Worm (Caenorhabditis elegans) whole organism, L4 larva: ENCODE results near the gene memo-1.

Source experiments
- F37D6.2 ChIP-seq: sonication (generic microtip); optimal IDR thresholded peaks from 2 replicates; lab custom pipeline; 2016; ENCODE audit warnings: mild to moderate bottlenecking, missing genetic modification characterization, missing compliant biosample characterization
- F49E8.2 ChIP-seq: sonication (generic microtip); optimal IDR thresholded peaks from 2 replicates; lab custom pipeline; 2016; ENCODE audit warnings: missing compliant biosample characterization, mild to moderate bottlenecking, missing genetic modification characterization, borderline replicate concordance
- T20F7.1 ChIP-seq: fragments of 200-800 bp; sonication (Bioruptor generic); optimal IDR thresholded peaks from 2 replicates; lab custom pipeline; 2018; ENCODE audit warnings: mild to moderate bottlenecking, missing genetic modification characterization, missing compliant biosample characterization
- Y105C5A.15 ChIP-seq: fragments of 200-800 bp; sonication (Bioruptor generic); IDR thresholded peaks from 2 replicates; pipeline ENCODE4 v1.3.6; 2022; ENCODE audit warnings: missing genetic modification characterization, missing compliant biosample characterization
- Y5F2A.4 ChIP-seq: fragments of 200-800 bp; sonication (Bioruptor generic); optimal IDR thresholded peaks from 2 replicates; lab custom pipeline; 2018; ENCODE audit warnings: mild to moderate bottlenecking, missing genetic modification characterization, missing compliant biosample characterization
- aly-2 ChIP-seq: sonication (generic microtip); optimal IDR thresholded peaks from 2 replicates; lab custom pipeline; 2018; ENCODE audit warnings: missing biosample characterization, missing genetic modification characterization
- ceh-20 ChIP-seq: fragments of 200-800 bp; sonication (Bioruptor generic); IDR thresholded peaks from 2 replicates; pipeline ENCODE4 v1.3.6; 2022; ENCODE audit warnings: missing genetic modification reagents, missing genetic modification characterization, missing compliant biosample characterization
- ceh-28 ChIP-seq: fragments of 150-350 bp; optimal IDR thresholded peaks from 2 replicates; lab custom pipeline; 2014; ENCODE audit warnings: missing biosample characterization, missing genetic modification reagents, missing genetic modification characterization
- ceh-32 ChIP-seq: sonication (generic microtip); optimal IDR thresholded peaks from 2 replicates; lab custom pipeline; 2016; ENCODE audit warnings: mild to moderate bottlenecking, missing genetic modification characterization, missing compliant biosample characterization; ENCODE audit not compliant: poor library complexity
- ceh-44 ChIP-seq: fragments of 200-800 bp; sonication (Bioruptor generic); IDR thresholded peaks from 2 replicates; pipeline ENCODE4 v1.3.6; 2022; ENCODE audit warnings: missing genetic modification reagents, missing genetic modification characterization, missing compliant biosample characterization
- ceh-62 ChIP-seq: sonication (generic microtip); optimal IDR thresholded peaks from 2 replicates; lab custom pipeline; 2017; ENCODE audit warnings: missing biosample characterization, missing genetic modification characterization
- ctbp-1 ChIP-seq: fragments of 200-800 bp; sonication (Bioruptor generic); IDR thresholded peaks from 2 replicates; pipeline ENCODE4 v1.3.6; 2022; ENCODE audit warnings: missing genetic modification reagents, missing genetic modification characterization, missing compliant biosample characterization
- daf-12 ChIP-seq: fragments of 150-350 bp; optimal IDR thresholded peaks from 2 replicates; lab custom pipeline; 2014; ENCODE audit warnings: missing biosample characterization, missing genetic modification reagents, missing genetic modification characterization
- daf-16 ChIP-seq, 3 experiments: sonication (generic microtip); optimal IDR thresholded peaks; 2 replicates each; lab custom pipeline; 2016 to 2017; ENCODE audit warnings: missing genetic modification characterization in 3 of 3, missing genetic modification reagents in 3 of 3, mild to moderate bottlenecking in 2 of 3, missing compliant biosample characterization in 2 of 3, missing biosample characterization in 1 of 3, moderate library complexity in 1 of 3
- daf-8 ChIP-seq: fragments of 200-800 bp; sonication (Bioruptor generic); IDR thresholded peaks from 2 replicates; pipeline ENCODE4 v1.3.6; 2022; ENCODE audit warnings: missing genetic modification characterization, missing compliant biosample characterization
- duxl-1 ChIP-seq: sonication (generic microtip); optimal IDR thresholded peaks from 2 replicates; lab custom pipeline; 2016; ENCODE audit warnings: mild to moderate bottlenecking, missing genetic modification characterization, moderate library complexity, missing compliant biosample characterization; ENCODE audit not compliant: poor library complexity
- egl-27 ChIP-seq: sonication (generic microtip); optimal IDR thresholded peaks from 3 replicates; lab custom pipeline; 2017; ENCODE audit warnings: missing biosample characterization, missing genetic modification reagents, missing genetic modification characterization
- egl-43 ChIP-seq: fragments of 200-800 bp; sonication (Bioruptor generic); IDR thresholded peaks from 2 replicates; pipeline ENCODE4 v1.3.6; 2022; ENCODE audit warnings: missing genetic modification reagents, missing genetic modification characterization, missing compliant biosample characterization
- fkh-10 ChIP-seq: fragments of 150-350 bp; optimal IDR thresholded peaks from 2 replicates; lab custom pipeline; 2014; ENCODE audit warnings: missing biosample characterization, missing genetic modification reagents, missing genetic modification characterization
- gei-8 ChIP-seq: fragments of 200-800 bp; sonication (Bioruptor generic); optimal IDR thresholded peaks from 2 replicates; lab custom pipeline; 2018; ENCODE audit warnings: mild to moderate bottlenecking, missing genetic modification characterization, missing compliant biosample characterization
- hif-1 ChIP-seq, 2 experiments: sonication (generic microtip); optimal IDR thresholded peaks; 2 replicates each; lab custom pipeline; 2016 to 2017; ENCODE audit warnings: missing compliant biosample characterization in 2 of 2, missing genetic modification characterization in 2 of 2, missing genetic modification reagents in 2 of 2, missing genotype in 2 of 2, mild to moderate bottlenecking in 1 of 2
- hlh-30 ChIP-seq: sonication (generic microtip); optimal IDR thresholded peaks from 2 replicates; lab custom pipeline; 2017; ENCODE audit warnings: antibody characterized with exemption, mild to moderate bottlenecking, missing genetic modification characterization, missing compliant biosample characterization; ENCODE audit not compliant: insufficient read depth
- hmg-1.1 ChIP-seq: fragments of 200-800 bp; sonication (Bioruptor generic); IDR thresholded peaks from 2 replicates; pipeline ENCODE4 v1.3.6; 2022; ENCODE audit warnings: missing genetic modification reagents, missing genetic modification characterization, missing compliant biosample characterization
- lin-15B ChIP-seq: fragments of 150-350 bp; sonication (generic microtip); optimal IDR thresholded peaks from 3 replicates; lab custom pipeline; 2014; ENCODE audit warnings: missing biosample characterization, missing genetic modification characterization
- lsy-2 ChIP-seq, 2 experiments: fragments of 150-350 bp in 1 of 2; sonication (generic microtip) in 1 of 2; optimal IDR thresholded peaks; 2 replicates each; lab custom pipeline; 2014 to 2017; ENCODE audit warnings: missing biosample characterization in 2 of 2, missing genetic modification characterization in 2 of 2
- madf-5 ChIP-seq, 2 experiments: fragments of 200-800 bp; sonication (Bioruptor generic); IDR thresholded peaks; 2 replicates each; pipeline ENCODE4 v1.3.6; 2022; ENCODE audit warnings: missing compliant biosample characterization in 2 of 2, missing genetic modification characterization in 2 of 2
- mdl-1 ChIP-seq, 2 experiments: fragments of 150-350 bp in 1 of 2; sonication (generic microtip) in 1 of 2; optimal IDR thresholded peaks; 2 replicates each; lab custom pipeline; 2014 to 2017; ENCODE audit warnings: missing biosample characterization in 2 of 2, missing genetic modification characterization in 2 of 2
- mdt-29 ChIP-seq: fragments of 200-800 bp; sonication (Bioruptor generic); IDR thresholded peaks from 2 replicates; pipeline ENCODE4 v1.3.6; 2022; ENCODE audit warnings: missing genetic modification reagents, missing genetic modification characterization, missing compliant biosample characterization
- mep-1 ChIP-seq: fragments of 150-350 bp; sonication (generic microtip); optimal IDR thresholded peaks from 3 replicates; lab custom pipeline; 2014; ENCODE audit warnings: missing biosample characterization, missing genetic modification characterization
- mes-2 ChIP-seq: sonication (generic microtip); optimal IDR thresholded peaks from 2 replicates; lab custom pipeline; 2016; ENCODE audit warnings: missing genotype, mild to moderate bottlenecking, missing genetic modification characterization, missing compliant biosample characterization; ENCODE audit not compliant: poor library complexity, severe bottlenecking
- mxl-2 ChIP-seq: fragments of 200-800 bp; sonication (Bioruptor generic); conservative IDR thresholded peaks from 2 replicates; pipeline ENCODE4 v1.3.6; 2022; ENCODE audit warnings: missing genetic modification reagents, missing genetic modification characterization, missing compliant biosample characterization
- mxl-3 ChIP-seq: fragments of 200-800 bp; sonication (Bioruptor generic); optimal IDR thresholded peaks from 2 replicates; lab custom pipeline; 2018; ENCODE audit warnings: mild to moderate bottlenecking, missing genetic modification characterization, missing compliant biosample characterization
- nhr-10 ChIP-seq: fragments of 150-350 bp; optimal IDR thresholded peaks from 2 replicates; lab custom pipeline; 2014; ENCODE audit warnings: missing biosample characterization, missing genetic modification characterization
- nhr-11 ChIP-seq: fragments of 150-350 bp; optimal IDR thresholded peaks from 2 replicates; lab custom pipeline; 2014; ENCODE audit warnings: missing biosample characterization, missing genetic modification characterization
- nhr-237 ChIP-seq: sonication (generic microtip); optimal IDR thresholded peaks from 2 replicates; lab custom pipeline; 2017; ENCODE audit warnings: missing biosample characterization, missing genetic modification characterization
- nhr-48 ChIP-seq: sonication (generic microtip); optimal IDR thresholded peaks from 2 replicates; lab custom pipeline; 2016; ENCODE audit warnings: mild to moderate bottlenecking, missing genetic modification characterization, missing compliant biosample characterization
- nhr-77 ChIP-seq: fragments of 150-350 bp; optimal IDR thresholded peaks from 2 replicates; lab custom pipeline; 2014; ENCODE audit warnings: missing biosample characterization, missing genetic modification characterization
- php-3 ChIP-seq: fragments of 200-800 bp; sonication (Bioruptor generic); IDR thresholded peaks from 2 replicates; pipeline ENCODE4 v1.3.6; 2022; ENCODE audit warnings: missing genetic modification reagents, missing genetic modification characterization, missing compliant biosample characterization
- rbr-2 ChIP-seq: sonication (generic microtip); optimal IDR thresholded peaks from 2 replicates; lab custom pipeline; 2016; ENCODE audit warnings: missing genotype, missing genetic modification characterization, missing compliant biosample characterization
- saeg-2 ChIP-seq: fragments of 200-800 bp; sonication (Bioruptor generic); IDR thresholded peaks from 2 replicates; pipeline ENCODE4 v1.3.6; 2022; ENCODE audit warnings: missing genetic modification reagents, missing genetic modification characterization, missing compliant biosample characterization
- sdz-12 ChIP-seq: fragments of 200-800 bp; sonication (Bioruptor generic); optimal IDR thresholded peaks from 2 replicates; lab custom pipeline; 2018; ENCODE audit warnings: mild to moderate bottlenecking, missing genetic modification characterization, missing compliant biosample characterization
- skn-1 ChIP-seq: fragments of 150-350 bp; optimal IDR thresholded peaks from 2 replicates; lab custom pipeline; 2014; ENCODE audit warnings: missing biosample characterization, missing genetic modification characterization
- snpc-1.2 ChIP-seq: fragments of 200-800 bp; sonication (Bioruptor generic); IDR thresholded peaks from 2 replicates; pipeline ENCODE4 v1.3.6; 2022; ENCODE audit warnings: missing genetic modification reagents, missing genetic modification characterization, missing compliant biosample characterization
- snpc-4 ChIP-seq: fragments of 150-350 bp; optimal IDR thresholded peaks from 2 replicates; lab custom pipeline; 2014; ENCODE audit warnings: missing biosample characterization, missing genetic modification characterization
- spr-3 ChIP-seq: fragments of 200-800 bp; sonication (Bioruptor generic); optimal IDR thresholded peaks from 2 replicates; lab custom pipeline; 2018; ENCODE audit warnings: mild to moderate bottlenecking, missing genetic modification characterization, missing compliant biosample characterization
- unc-130 ChIP-seq: sonication (generic microtip); optimal IDR thresholded peaks from 2 replicates; lab custom pipeline; 2016; ENCODE audit warnings: missing genetic modification reagents, missing genetic modification characterization, missing compliant biosample characterization
- unc-39 ChIP-seq: sonication (generic microtip); optimal IDR thresholded peaks from 2 replicates; lab custom pipeline; 2017; ENCODE audit warnings: missing biosample characterization, missing genetic modification characterization
- unc-62 ChIP-seq, 3 experiments: fragments of 150-350 bp in 1 of 3; sonication (generic microtip); optimal IDR thresholded peaks in 2 of 3; peaks in 1 of 3; 1 replicate in 1 of 3; 2 replicates in 2 of 3; lab custom pipeline; 2014 to 2017; ENCODE audit warnings: missing biosample characterization in 3 of 3, missing genetic modification characterization in 3 of 3, missing genetic modification reagents in 3 of 3, missing genotype in 1 of 3
- zip-11 ChIP-seq: fragments of 200-800 bp; sonication (Bioruptor generic); IDR thresholded peaks from 2 replicates; pipeline ENCODE4 v1.3.6; 2022; ENCODE audit warnings: missing genetic modification characterization, missing compliant biosample characterization
- zip-2 ChIP-seq: fragments of 150-350 bp; optimal IDR thresholded peaks from 2 replicates; lab custom pipeline; 2014; ENCODE audit warnings: missing biosample characterization, missing genetic modification characterization
- ztf-11 ChIP-seq: fragments of 150-350 bp; optimal IDR thresholded peaks from 2 replicates; lab custom pipeline; 2014; ENCODE audit warnings: missing biosample characterization, missing genetic modification characterization

The memo-1 gene

ce11 chrV:7820270-7820669, 26.7 kb downstream of the memo-1 start, which contains the start of gene lbp-4:
lbp-4 (plus strand) TSS chrV:7820578.
- TF ChIP-seq Y105C5A.15 (GFP tag; lab: Robert Waterston, UW) (no peak), F49E8.2 (tag; lab: Kevin White, UChicago) (no peak), nhr-10 (tag; lab: Kevin White, UChicago) (no peak), skn-1 (tag; lab: Kevin White, UChicago) (no peak), hif-1 (tag; optimal IDR thresholded peaks at IDR 0.05; lab: Kevin White, UChicago) (peak in 1 of 2 experiments; percentile 46), snpc-1.2 (GFP tag; lab: Robert Waterston, UW) (no peak), nhr-48 (no peak), unc-62 (GFP tag; optimal IDR thresholded peaks at IDR 0.05 in 1 of 2; lab: Kevin White, UChicago) (no peak), unc-62 (tag; optimal IDR thresholded peaks at IDR 0.05; lab: Kevin White, UChicago) (no peak), hmg-1.1 (GFP tag; lab: Robert Waterston, UW) (no peak), Y5F2A.4 (GFP tag; lab: Kevin White, UChicago) (no peak), aly-2 (tag; lab: Kevin White, UChicago) (no peak), ceh-28 (tag; lab: Kevin White, UChicago) (no peak), nhr-237 (tag; lab: Kevin White, UChicago) (no peak), ctbp-1 (GFP tag; lab: Robert Waterston, UW) (no peak), zip-2 (tag; lab: Kevin White, UChicago) (no peak), mxl-3 (GFP tag; lab: Kevin White, UChicago) (no peak), lsy-2 (tag; optimal IDR thresholded peaks at IDR 0.05; lab: Kevin White, UChicago) (peak in 1 of 2 experiments; percentile 64), rbr-2 (tag; lab: Kevin White, UChicago) (no peak), mdt-29 (GFP tag; lab: Robert Waterston, UW) (no peak), F37D6.2 (tag; lab: Kevin White, UChicago) (no peak), T20F7.1 (GFP tag; lab: Kevin White, UChicago) (no peak), daf-8 (GFP tag; lab: Robert Waterston, UW) (no peak), spr-3 (GFP tag; lab: Kevin White, UChicago) (no peak), mes-2 (tag; lab: Kevin White, UChicago) (peak; percentile 89), egl-27 (tag; lab: Kevin White, UChicago) (no peak), php-3 (GFP tag; lab: Robert Waterston, UW) (no peak), zip-11 (no peak), fkh-10 (GFP tag; lab: Kevin White, UChicago) (no peak), nhr-77 (tag; lab: Kevin White, UChicago) (peak; percentile 57), mdl-1 (tag; optimal IDR thresholded peaks at IDR 0.05; lab: Kevin White, UChicago) (no peak), madf-5 (GFP tag; IDR thresholded peaks at IDR 0.05; lab: Robert Waterston, UW) (no peak), unc-130 (GFP tag; lab: Kevin White, UChicago) (peak; percentile 15), ceh-62 (tag; lab: Kevin White, UChicago) (no peak), ztf-11 (no peak), snpc-4 (tag; lab: Kevin White, UChicago) (no peak), ceh-20 (GFP tag; lab: Robert Waterston, UW) (no peak), unc-39 (tag; lab: Kevin White, UChicago) (no peak), nhr-11 (tag; lab: Kevin White, UChicago) (no peak), sdz-12 (GFP tag; lab: Kevin White, UChicago) (no peak), gei-8 (no peak), saeg-2 (no peak), mep-1 (tag; lab: Kevin White, UChicago) (peak; percentile 61), duxl-1 (tag; lab: Kevin White, UChicago) (no peak), egl-43 (GFP tag; lab: Robert Waterston, UW) (no peak), lin-15B (tag; lab: Kevin White, UChicago) (no peak), daf-16 (GFP tag; optimal IDR thresholded peaks at IDR 0.05; lab: Kevin White, UChicago) (no peak), daf-16 (tag; optimal IDR thresholded peaks at IDR 0.05; lab: Kevin White, UChicago) (no peak), ceh-32 (no peak), ceh-44 (GFP tag; lab: Robert Waterston, UW) (no peak), hlh-30 (no peak), daf-12 (tag; lab: Kevin White, UChicago) (no peak), mxl-2 (no peak)
